Fruit fly (Drosophila melanogaster) Kc167 (cell line): ENCODE data around the gene CG13071.

Experiments used
- Myc ChIP-seq: fragments of >200 bp; optimal IDR thresholded peaks from 2 replicates; lab custom pipeline; 2017; ENCODE audit warnings: missing external identifiers
- Sin3A ChIP-seq: fragments of >200 bp; optimal IDR thresholded peaks from 2 replicates; lab custom pipeline; 2018; ENCODE audit warnings: missing external identifiers
- h ChIP-seq: fragments of >200 bp; optimal IDR thresholded peaks from 3 replicates; lab custom pipeline; 2018; ENCODE audit warnings: missing external identifiers
- insv ChIP-seq: fragments of >200 bp; optimal IDR thresholded peaks from 3 replicates; lab custom pipeline; 2018; ENCODE audit warnings: missing external identifiers
- psq ChIP-seq: fragments of >200 bp; optimal IDR thresholded peaks from 2 replicates; lab custom pipeline; 2017; ENCODE audit warnings: missing external identifiers
- ttk ChIP-seq: sonication (Bioruptor generic); optimal IDR thresholded peaks from 2 replicates; lab custom pipeline; 2017; ENCODE audit warnings: missing external identifiers

Gene CG13071

DNA sequence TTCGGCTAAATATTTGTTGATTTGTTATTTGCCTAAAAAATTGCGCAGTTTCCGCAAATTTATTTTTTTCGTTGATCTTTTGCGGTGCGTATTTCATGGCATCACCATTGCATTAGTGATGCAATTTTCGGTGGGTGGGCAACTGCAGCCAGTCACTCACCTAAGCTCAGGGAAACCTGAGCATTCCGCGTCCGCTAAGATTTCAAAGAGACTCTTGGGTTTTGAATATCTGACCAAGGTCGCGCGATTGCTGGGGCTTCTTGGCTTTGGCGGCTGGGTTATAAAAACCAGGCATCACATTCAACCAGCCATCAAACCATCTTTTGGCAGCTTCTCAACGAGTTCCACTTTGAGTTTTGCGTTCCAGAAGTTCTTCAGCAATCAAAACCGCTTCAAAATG, at the start of gene CG13071:
Gene CG13071 (plus strand): TSS at position 301 of the 400 bp plus-strand sequence.
- TF ChIP-seq h (no peak), insv (lab: Kevin White, UChicago) (no peak), Sin3A (lab: Kevin White, UChicago) (no peak), Myc (lab: Kevin White, UChicago) (no peak), psq (no peak), ttk (lab: Kevin White, UChicago) (no peak)

DNA sequence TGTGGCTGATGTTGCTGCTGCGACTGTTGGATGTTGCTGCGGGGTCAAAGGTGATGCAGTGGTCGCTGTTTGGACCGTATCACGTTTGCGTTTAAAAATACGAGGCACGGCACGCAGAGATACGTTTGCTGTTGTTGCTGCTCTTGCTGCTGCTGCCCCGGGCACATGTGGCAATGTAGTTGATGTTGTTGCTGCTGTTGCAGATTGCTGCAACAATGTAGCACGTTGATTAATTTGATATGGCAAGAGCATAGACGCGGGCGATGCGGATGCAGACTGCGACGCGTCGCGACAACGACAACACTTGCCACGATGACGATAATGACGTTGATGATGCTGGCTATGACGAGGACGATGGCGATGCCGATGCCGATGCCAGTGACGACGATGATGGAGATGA, 49.3 kb upstream of the CG13071 start:
- TF ChIP-seq Myc (lab: Kevin White, UChicago) = no peak
- no peak for TF ChIP-seq insv (lab: Kevin White, UChicago)
- no peak for TF ChIP-seq Sin3A (lab: Kevin White, UChicago)
- no peak for TF ChIP-seq psq
- TF ChIP-seq h = no peak
- no peak for TF ChIP-seq ttk (lab: Kevin White, UChicago)

- no peak for TF ChIP-seq ttk (lab: Kevin White, UChicago)
- TF ChIP-seq Sin3A (lab: Kevin White, UChicago) = no peak
- no peak for TF ChIP-seq h
- TF ChIP-seq insv (lab: Kevin White, UChicago) = no peak
- no peak for TF ChIP-seq Myc (lab: Kevin White, UChicago)
- TF ChIP-seq psq = no peak
Observed at dm6 chr3L:16214533-16215207, 47.9 kb upstream of the CG13071 start.

dm6 chr3L:16215411-16215810, 47.1 kb upstream of the CG13071 start:
- TF ChIP-seq h (no peak), insv (lab: Kevin White, UChicago) (no peak), psq (no peak), ttk (lab: Kevin White, UChicago) (no peak), Sin3A (lab: Kevin White, UChicago) (no peak)

DNA sequence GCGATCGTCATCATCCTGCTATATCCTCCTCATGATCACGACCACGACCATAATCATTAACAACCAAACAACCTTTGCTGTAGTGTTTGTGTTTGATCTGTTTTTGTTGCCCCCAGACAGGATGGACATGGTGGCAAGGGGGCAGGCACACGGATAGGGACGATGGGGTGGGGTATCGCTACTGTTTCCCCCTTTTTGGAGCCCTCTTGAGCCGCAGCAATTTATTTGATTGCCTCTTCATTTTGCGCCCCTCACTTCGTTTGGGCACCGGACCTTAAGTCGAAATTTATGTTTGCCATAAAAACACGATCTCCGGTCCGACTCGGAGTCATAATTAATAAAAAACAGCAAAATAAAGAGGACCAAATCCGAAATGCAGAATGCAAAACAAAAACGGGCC, 46.7 kb upstream of the CG13071 start:
- TF ChIP-seq Myc (lab: Kevin White, UChicago) = no peak
- no peak for TF ChIP-seq insv (lab: Kevin White, UChicago)
- no peak for TF ChIP-seq h
- TF ChIP-seq ttk (lab: Kevin White, UChicago) = no peak
- TF ChIP-seq Sin3A (lab: Kevin White, UChicago) = no peak
- no peak for TF ChIP-seq psq

DNA sequence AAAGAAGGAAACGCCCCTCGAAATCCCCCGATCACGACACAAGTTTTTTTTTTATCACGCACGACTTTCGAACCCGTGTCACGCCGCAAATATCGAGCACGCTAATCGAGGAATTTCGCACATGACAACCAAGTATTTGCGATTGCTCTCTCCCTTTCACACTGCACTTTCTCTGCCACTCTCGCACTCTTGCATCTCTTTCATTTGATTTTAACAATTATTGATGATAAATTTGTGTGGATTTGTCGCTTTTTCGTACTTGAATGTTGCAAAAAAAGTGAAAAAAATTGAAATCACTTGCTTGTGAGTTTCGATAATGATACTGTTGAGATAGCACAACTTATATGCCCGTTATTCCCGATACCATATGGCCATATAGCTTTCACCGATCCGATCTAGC, 45.3 kb upstream of the CG13071 start, which contains the start of gene CG13073:
Gene CG13073 (minus strand): TSS at position 101 of the 400 bp plus-strand sequence.
- TF ChIP-seq Sin3A (lab: Kevin White, UChicago) = no peak
- TF ChIP-seq h = no peak
- TF ChIP-seq Myc (lab: Kevin White, UChicago) = no peak
- TF ChIP-seq ttk (lab: Kevin White, UChicago) = no peak
- no peak for TF ChIP-seq insv (lab: Kevin White, UChicago)
- no peak for TF ChIP-seq psq

DNA sequence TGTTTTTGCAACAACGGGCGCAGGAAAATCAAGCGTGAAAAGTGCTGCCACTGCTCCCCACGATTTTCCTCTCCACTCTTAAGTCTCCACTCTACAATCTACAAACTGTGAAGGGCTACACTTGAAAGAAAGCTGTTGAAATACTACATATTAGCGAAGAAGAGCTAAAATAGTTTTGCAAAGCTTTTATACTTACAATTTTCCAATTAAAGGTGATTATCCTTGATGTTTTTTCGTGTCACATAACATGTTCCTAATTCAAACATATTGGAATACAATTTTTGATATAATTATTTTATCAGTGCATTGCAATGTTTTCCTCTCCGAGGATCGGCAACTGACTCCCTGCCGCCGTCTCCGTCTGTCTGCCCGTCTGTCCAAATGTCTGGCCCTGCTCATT, 44.6 kb upstream of the CG13071 start:
- TF ChIP-seq insv (lab: Kevin White, UChicago) (no peak), psq (no peak), Sin3A (lab: Kevin White, UChicago) (no peak), ttk (lab: Kevin White, UChicago) (no peak), Myc (lab: Kevin White, UChicago) (no peak), h (no peak)

DNA sequence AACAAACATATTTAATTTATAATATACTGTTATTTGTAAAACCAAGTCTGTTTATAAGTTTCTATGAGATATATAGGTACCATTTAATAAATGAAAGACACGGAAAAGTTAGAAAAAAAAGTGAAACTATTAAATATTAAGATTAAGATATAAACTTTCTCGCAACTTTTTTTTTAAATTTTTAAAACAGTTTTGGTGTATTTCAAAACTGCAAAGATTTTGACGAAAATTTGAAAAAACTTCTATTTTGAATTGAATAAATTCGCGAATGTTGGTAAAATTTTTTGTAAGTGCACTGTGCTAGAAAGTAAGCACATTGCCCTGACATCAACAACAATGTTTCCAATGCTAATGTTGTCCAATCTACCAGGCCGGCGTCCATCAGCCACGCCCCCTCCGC, 41.3 kb upstream of the CG13071 start:
- TF ChIP-seq insv (lab: Kevin White, UChicago) = no peak
- no peak for TF ChIP-seq Sin3A (lab: Kevin White, UChicago)
- no peak for TF ChIP-seq ttk (lab: Kevin White, UChicago)
- TF ChIP-seq Myc (lab: Kevin White, UChicago) = no peak
- TF ChIP-seq psq = no peak
- TF ChIP-seq h = no peak

- TF ChIP-seq insv (lab: Kevin White, UChicago) (no peak), ttk (lab: Kevin White, UChicago) (no peak), Myc (lab: Kevin White, UChicago) (no peak), h (no peak), Sin3A (lab: Kevin White, UChicago) (no peak), psq (no peak)
Observed at dm6 chr3L:16221800-16222199, 40.7 kb upstream of the CG13071 start.

dm6 chr3L:16225175-16225574, 37.4 kb upstream of the CG13071 start:
- TF ChIP-seq Sin3A (lab: Kevin White, UChicago) = no peak
- no peak for TF ChIP-seq h

DNA sequence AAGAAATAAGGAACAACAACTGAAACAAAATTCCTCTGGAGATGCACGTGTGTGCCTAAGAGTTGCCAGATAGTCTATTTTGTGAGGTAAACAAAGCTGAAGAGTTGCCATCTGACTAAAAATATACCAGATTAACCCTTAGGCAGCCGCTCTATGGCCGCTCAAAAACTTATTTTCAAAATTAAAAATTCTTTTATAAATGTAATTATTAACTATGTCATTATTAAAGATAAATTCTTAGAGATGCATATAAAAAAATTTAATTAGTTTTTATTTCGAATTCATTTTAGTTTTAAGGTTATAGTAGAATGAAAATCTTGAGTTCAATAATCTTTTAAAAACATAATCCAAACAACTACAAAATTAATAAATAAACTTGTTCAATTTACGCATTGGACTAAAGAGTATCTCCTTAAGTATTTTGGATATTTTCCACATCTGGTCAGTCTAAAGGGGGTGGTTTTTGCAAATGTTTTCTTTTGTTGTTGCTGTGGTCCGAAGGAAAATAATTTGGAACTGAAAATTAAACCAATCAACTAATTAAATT, 33.8 kb upstream of the CG13071 start, which contains the start of gene Tmx3:
Gene Tmx3 (plus strand): TSS at position 442 of the 547 bp plus-strand sequence.
- TF ChIP-seq insv (lab: Kevin White, UChicago) = no peak
- no peak for TF ChIP-seq psq
- no peak for TF ChIP-seq h
- TF ChIP-seq Sin3A (lab: Kevin White, UChicago) = no peak
- TF ChIP-seq Myc (lab: Kevin White, UChicago) = no peak
- no peak for TF ChIP-seq ttk (lab: Kevin White, UChicago)

DNA sequence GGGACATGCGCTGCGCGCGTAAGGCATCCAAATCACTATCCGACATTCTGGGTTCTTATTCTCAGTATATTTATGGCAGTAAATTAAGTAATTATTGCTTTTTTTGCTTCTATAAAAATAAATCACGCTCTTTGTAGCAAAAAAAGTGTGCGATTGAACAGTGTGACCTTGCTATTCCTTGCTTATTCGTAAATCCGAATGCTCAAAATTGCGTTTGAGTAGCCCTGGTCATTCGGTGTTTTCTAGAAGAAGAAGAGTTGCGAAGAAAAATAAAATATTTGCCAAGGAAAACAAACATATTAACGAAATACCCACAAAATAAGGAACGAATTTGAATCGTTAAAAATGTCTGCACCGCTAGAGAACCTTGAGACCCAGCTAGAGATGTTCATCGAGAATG, 30.7 kb upstream of the CG13071 start, which contains the start of the genes PDCD-5 and MED10:
Gene PDCD-5 (minus strand): TSS at position 182 of the 400 bp plus-strand sequence.
Gene MED10 (plus strand): TSS at position 228 of the 400 bp plus-strand sequence.
- TF ChIP-seq ttk (lab: Kevin White, UChicago) (no peak), Myc (lab: Kevin White, UChicago) (no peak), Sin3A (lab: Kevin White, UChicago) (no peak), insv (lab: Kevin White, UChicago) (no peak), h (no peak), psq (no peak)
